Worm (Caenorhabditis elegans): ENCODE results near the gene nuo-4.

DNA sequence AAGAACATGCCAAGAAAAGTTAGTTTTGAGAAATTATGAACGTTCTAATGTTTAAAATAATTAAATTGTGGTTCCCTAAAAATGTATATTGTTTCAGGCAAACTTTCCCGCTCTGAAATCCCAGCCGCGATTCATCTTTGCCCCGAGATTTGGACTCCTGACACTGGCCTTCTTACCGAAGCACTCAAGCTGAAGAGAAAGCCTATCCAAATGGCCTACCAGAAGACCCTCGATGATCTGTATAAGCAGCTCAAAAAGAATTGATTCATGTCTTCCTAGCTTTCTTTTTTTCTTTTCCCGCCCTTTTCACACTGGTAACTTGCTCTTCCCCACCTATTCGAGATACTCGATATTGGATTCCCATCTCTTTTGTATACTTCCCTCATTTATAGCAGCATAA is 11.5 kb upstream of the nuo-4 start:
- no peak for TF ChIP-seq pag-3 (tag; optimal IDR thresholded peaks at IDR 0.05; ENCODE audit: borderline replicate concordance, insufficient read depth)
- TF ChIP-seq aly-2 (tag; optimal IDR thresholded peaks at IDR 0.05) = no peak

Data from whole organism, L1 larva.